Fruit fly (Drosophila melanogaster): ENCODE results near the gene Vha14-2.

DNA sequence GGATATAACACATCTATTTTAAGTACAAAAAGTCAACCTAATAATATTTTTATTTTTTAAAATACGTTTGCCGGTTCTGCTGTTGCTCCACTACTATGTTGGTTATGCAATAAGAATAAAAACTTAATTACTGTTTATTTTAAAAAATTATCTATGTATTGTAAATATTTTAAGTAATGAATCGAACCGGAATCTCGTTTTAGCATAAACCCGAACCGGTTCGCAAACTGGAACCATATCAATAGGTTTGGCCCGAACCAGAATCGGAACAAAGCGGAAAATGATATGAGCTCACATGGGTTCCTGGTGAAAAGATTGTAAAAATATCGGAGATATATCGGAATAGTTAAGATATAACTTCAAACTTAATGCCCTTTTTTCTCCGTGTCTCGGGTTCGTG lies 15.7 kb upstream of the Vha14-2 start:
- no peak for TF ChIP-seq CrebA (GFP tag; optimal IDR thresholded peaks at IDR 0.05; ENCODE audit: borderline replicate concordance)
- TF ChIP-seq psq (GFP tag; optimal IDR thresholded peaks at IDR 0.05), result no peak
